Worm (Caenorhabditis elegans) whole organism, L1 larva: Measurements from ENCODE around the gene oatr-1.
A peak's percentile ranks its signal among the peaks of the same experiment; 100 is the strongest.

ENCODE experiments used
- C16A3.4 ChIP-seq: fragments of 150-350 bp; optimal IDR thresholded peaks from 2 replicates; lab custom pipeline; 2014; ENCODE audit warnings: missing biosample characterization, missing genetic modification characterization
- C34B4.2 ChIP-seq: sonication (generic microtip); optimal IDR thresholded peaks from 2 replicates; lab custom pipeline; 2017; ENCODE audit warnings: mild to moderate bottlenecking, missing genetic modification characterization, missing compliant biosample characterization
- ama-1 ChIP-seq: fragments of 150-350 bp; optimal IDR thresholded peaks from 2 replicates; lab custom pipeline; 2014
- blmp-1 ChIP-seq: fragments of 150-350 bp; optimal IDR thresholded peaks from 2 replicates; lab custom pipeline; 2014; ENCODE audit warnings: missing biosample characterization, missing genetic modification characterization
- ceh-63 ChIP-seq: fragments of 200-800 bp; sonication (Bioruptor generic); optimal IDR thresholded peaks from 2 replicates; lab custom pipeline; 2018; ENCODE audit warnings: mild to moderate bottlenecking, missing genetic modification characterization, missing compliant biosample characterization
- ceh-90 ChIP-seq: sonication (generic microtip); optimal IDR thresholded peaks from 2 replicates; lab custom pipeline; 2016; ENCODE audit warnings: missing genetic modification characterization, missing compliant biosample characterization
- ces-1 ChIP-seq: fragments of 150-350 bp; optimal IDR thresholded peaks from 2 replicates; lab custom pipeline; 2014; ENCODE audit warnings: missing biosample characterization, missing genetic modification reagents, missing genetic modification characterization
- dpl-1 ChIP-seq, 3 experiments: fragments of 150-350 bp in 2 of 3; sonication (generic microtip) in 1 of 3; optimal IDR thresholded peaks; 2 replicates each; lab custom pipeline; 2014 to 2017; ENCODE audit warnings: missing biosample characterization in 3 of 3, missing genetic modification characterization in 3 of 3, missing genetic modification reagents in 3 of 3
- dsc-1 ChIP-seq: sonication (generic microtip); optimal IDR thresholded peaks from 2 replicates; lab custom pipeline; 2016; ENCODE audit warnings: mild to moderate bottlenecking, missing genetic modification characterization, missing compliant biosample characterization
- efl-1 ChIP-seq, 4 experiments: fragments of 150-350 bp; optimal IDR thresholded peaks in 3 of 4; peaks in 1 of 4; 1 replicate in 1 of 4; 2 replicates in 3 of 4; lab custom pipeline; 2014; ENCODE audit warnings: missing biosample characterization in 2 of 4, missing genetic modification characterization in 2 of 4, missing genetic modification reagents in 2 of 4
- efl-3 ChIP-seq: fragments of 200-800 bp; sonication (Bioruptor generic); optimal IDR thresholded peaks from 2 replicates; lab custom pipeline; 2018; ENCODE audit warnings: mild to moderate bottlenecking, missing genetic modification characterization, missing compliant biosample characterization
- egl-13 ChIP-seq: sonication (generic microtip); optimal IDR thresholded peaks from 2 replicates; lab custom pipeline; 2016; ENCODE audit warnings: missing genotype, missing genetic modification reagents, missing genetic modification characterization, missing compliant biosample characterization
- egl-27 ChIP-seq, 2 experiments: fragments of 150-350 bp in 1 of 2; sonication (generic microtip); optimal IDR thresholded peaks; 3 replicates each; lab custom pipeline; 2017 to 2018; ENCODE audit warnings: missing biosample characterization in 2 of 2, missing genetic modification characterization in 2 of 2, missing genetic modification reagents in 2 of 2
- elt-2 ChIP-seq: sonication (generic microtip); optimal IDR thresholded peaks from 2 replicates; lab custom pipeline; 2016; ENCODE audit warnings: missing genetic modification characterization, mild to moderate bottlenecking, inconsistent platforms, missing compliant biosample characterization, missing genetic modification reagents
- elt-3 ChIP-seq, 6 experiments: fragments of 150-350 bp in 1 of 6; sonication (generic microtip); optimal IDR thresholded peaks; 2 replicates each; lab custom pipeline; 2017 to 2018; ENCODE audit warnings: missing biosample characterization in 6 of 6, missing genetic modification characterization in 6 of 6, inconsistent platforms in 1 of 6
- ets-5 ChIP-seq: fragments of 200-800 bp; sonication (Bioruptor generic); IDR thresholded peaks from 2 replicates; pipeline ENCODE4 v1.3.6; 2022; ENCODE audit warnings: missing genetic modification characterization, missing compliant biosample characterization
- fkh-10 ChIP-seq: sonication (generic microtip); optimal IDR thresholded peaks from 2 replicates; lab custom pipeline; 2017; ENCODE audit warnings: missing biosample characterization, missing genetic modification reagents, missing genetic modification characterization
- fkh-4 ChIP-seq: sonication (generic microtip); optimal IDR thresholded peaks from 2 replicates; lab custom pipeline; 2016; ENCODE audit warnings: missing compliant biosample characterization, missing genetic modification characterization, borderline replicate concordance
- fos-1 ChIP-seq: fragments of 150-350 bp; optimal IDR thresholded peaks from 2 replicates; lab custom pipeline; 2014; ENCODE audit warnings: missing biosample characterization, missing genetic modification characterization
- grh-1 ChIP-seq: fragments of 200-800 bp; sonication (Bioruptor generic); IDR thresholded peaks from 2 replicates; pipeline ENCODE4 v1.3.6; 2022; ENCODE audit warnings: missing genetic modification reagents, missing genetic modification characterization, missing compliant biosample characterization
- hlh-4 ChIP-seq: sonication (generic microtip); optimal IDR thresholded peaks from 2 replicates; lab custom pipeline; 2016; ENCODE audit warnings: mild to moderate bottlenecking, missing genetic modification characterization, missing compliant biosample characterization
- lin-13 ChIP-seq: fragments of 150-350 bp; optimal IDR thresholded peaks from 2 replicates; lab custom pipeline; 2014; ENCODE audit warnings: missing biosample characterization, missing genetic modification reagents, missing genetic modification characterization
- lin-14 ChIP-seq: fragments of 200-800 bp; sonication (Bioruptor generic); optimal IDR thresholded peaks from 2 replicates; lab custom pipeline; 2018; ENCODE audit warnings: mild to moderate bottlenecking, missing genetic modification characterization, moderate library complexity, missing compliant biosample characterization
- lin-15B ChIP-seq: fragments of 150-350 bp; sonication (generic microtip); optimal IDR thresholded peaks from 3 replicates; lab custom pipeline; 2014; ENCODE audit warnings: missing biosample characterization, missing genetic modification characterization
- lin-35 ChIP-seq, 2 experiments: fragments of 150-350 bp; optimal IDR thresholded peaks; 2 replicates each; lab custom pipeline; 2014; ENCODE audit warnings: missing biosample characterization in 2 of 2, missing genetic modification characterization in 2 of 2, missing genetic modification reagents in 2 of 2
- lin-39 ChIP-seq: fragments of 150-350 bp; optimal IDR thresholded peaks from 2 replicates; lab custom pipeline; 2014; ENCODE audit warnings: missing biosample characterization, missing genetic modification reagents, missing genetic modification characterization
- lir-3 ChIP-seq: sonication (generic microtip); optimal IDR thresholded peaks from 2 replicates; lab custom pipeline; 2016; ENCODE audit warnings: mild to moderate bottlenecking, missing genetic modification characterization, moderate library complexity, missing compliant biosample characterization; ENCODE audit not compliant: poor library complexity
- mab-9 ChIP-seq: fragments of 200-800 bp; sonication (Bioruptor generic); IDR thresholded peaks from 2 replicates; pipeline ENCODE4 v1.3.6; 2022; ENCODE audit warnings: missing genetic modification reagents, missing genetic modification characterization, missing compliant biosample characterization
- mdl-1 ChIP-seq, 2 experiments: fragments of 150-350 bp; optimal IDR thresholded peaks; 2 replicates each; lab custom pipeline; 2014 to 2017; ENCODE audit warnings: missing biosample characterization in 2 of 2, missing genetic modification characterization in 2 of 2, inconsistent platforms in 1 of 2
- mef-2 ChIP-seq: fragments of 150-350 bp; optimal IDR thresholded peaks from 2 replicates; lab custom pipeline; 2014; ENCODE audit warnings: missing biosample characterization, missing genetic modification characterization
- mep-1 ChIP-seq: fragments of 150-350 bp; optimal IDR thresholded peaks from 2 replicates; lab custom pipeline; 2014; ENCODE audit warnings: missing biosample characterization, missing genetic modification characterization
- nhr-19 ChIP-seq: fragments of 200-800 bp; sonication (Bioruptor generic); conservative IDR thresholded peaks from 2 replicates; pipeline ENCODE4 v1.3.6; 2022; ENCODE audit warnings: missing genetic modification characterization, missing compliant biosample characterization
- nhr-20 ChIP-seq: sonication (generic microtip); optimal IDR thresholded peaks from 2 replicates; lab custom pipeline; 2016; ENCODE audit warnings: mild to moderate bottlenecking, missing genetic modification characterization, missing compliant biosample characterization
- nhr-28 ChIP-seq: fragments of 150-350 bp; optimal IDR thresholded peaks from 2 replicates; lab custom pipeline; 2014; ENCODE audit warnings: missing biosample characterization, missing genetic modification characterization
- nhr-47 ChIP-seq: sonication (generic microtip); optimal IDR thresholded peaks from 2 replicates; lab custom pipeline; 2016; ENCODE audit warnings: mild to moderate bottlenecking, missing genetic modification characterization, moderate library complexity, missing compliant biosample characterization
- nhr-71 ChIP-seq: sonication (generic microtip); optimal IDR thresholded peaks from 2 replicates; lab custom pipeline; 2016; ENCODE audit warnings: mild to moderate bottlenecking, missing genetic modification characterization, moderate library complexity, missing compliant biosample characterization
- nhr-77 ChIP-seq: fragments of 150-350 bp; optimal IDR thresholded peaks from 2 replicates; lab custom pipeline; 2014; ENCODE audit warnings: missing biosample characterization, missing genetic modification characterization
- nhr-85 ChIP-seq: sonication (generic microtip); peaks from one replicate; lab custom pipeline; 2016; ENCODE audit warnings: missing genetic modification characterization, inconsistent platforms, missing compliant biosample characterization
- pag-3 ChIP-seq: sonication (generic microtip); optimal IDR thresholded peaks from 2 replicates; lab custom pipeline; 2017; ENCODE audit warnings: missing genetic modification characterization, mild to moderate bottlenecking, missing compliant biosample characterization, antibody characterized with exemption, borderline replicate concordance; ENCODE audit not compliant: insufficient read depth
- pax-3 ChIP-seq: fragments of 200-800 bp; sonication (Bioruptor generic); optimal IDR thresholded peaks from 2 replicates; lab custom pipeline; 2018; ENCODE audit warnings: mild to moderate bottlenecking, missing genetic modification characterization, moderate library complexity, missing compliant biosample characterization
- rnt-1 ChIP-seq: sonication (generic microtip); optimal IDR thresholded peaks from 2 replicates; lab custom pipeline; 2016; ENCODE audit warnings: mild to moderate bottlenecking, missing genetic modification characterization, moderate library complexity, missing compliant biosample characterization
- skn-1 ChIP-seq: fragments of 150-350 bp; optimal IDR thresholded peaks from 2 replicates; lab custom pipeline; 2014; ENCODE audit warnings: missing biosample characterization, missing genetic modification characterization
- snu-23 ChIP-seq: sonication (generic microtip); optimal IDR thresholded peaks from 2 replicates; lab custom pipeline; 2016; ENCODE audit warnings: missing genetic modification characterization, missing compliant biosample characterization
- swsn-7 ChIP-seq: sonication (generic microtip); optimal IDR thresholded peaks from 2 replicates; lab custom pipeline; 2016; ENCODE audit warnings: missing genetic modification characterization, missing compliant biosample characterization
- unc-86 ChIP-seq: sonication (generic microtip); optimal IDR thresholded peaks from 2 replicates; lab custom pipeline; 2016; ENCODE audit warnings: missing genetic modification characterization, missing compliant biosample characterization
- unc-98 ChIP-seq: fragments of 200-800 bp; sonication (Bioruptor generic); IDR thresholded peaks from 2 replicates; pipeline ENCODE4 v1.3.6; 2022; ENCODE audit warnings: missing genetic modification characterization, missing compliant biosample characterization
- xbp-1 ChIP-seq: sonication (generic microtip); optimal IDR thresholded peaks from 2 replicates; lab custom pipeline; 2016; ENCODE audit warnings: missing genetic modification characterization, missing compliant biosample characterization
- zip-4 ChIP-seq: fragments of 200-800 bp; sonication (Bioruptor generic); optimal IDR thresholded peaks from 2 replicates; lab custom pipeline; 2018; ENCODE audit warnings: mild to moderate bottlenecking, missing genetic modification characterization, moderate library complexity, missing compliant biosample characterization
- ztf-11 ChIP-seq, 2 experiments: sonication (generic microtip); optimal IDR thresholded peaks; 2 replicates each; lab custom pipeline; 2016 to 2017; ENCODE audit warnings: missing genetic modification characterization in 2 of 2, missing biosample characterization in 1 of 2, missing compliant biosample characterization in 1 of 2

oatr-1 gene

ce11 chrIII:6359171-6359854 lies 36.7 kb downstream of the oatr-1 start (continued):
- no peak for TF ChIP-seq C16A3.4 (tag; lab: Kevin White, UChicago)
- TF ChIP-seq egl-27 (tag; optimal IDR thresholded peaks at IDR 0.05; lab: Kevin White, UChicago): no peak
- no peak for TF ChIP-seq elt-3 (tag; optimal IDR thresholded peaks at IDR 0.05; lab: Kevin White, UChicago)
- TF ChIP-seq nhr-20 (tag; lab: Kevin White, UChicago): no peak
- TF ChIP-seq nhr-47 (tag; lab: Kevin White, UChicago): no peak
- no peak for TF ChIP-seq egl-13 (tag; lab: Kevin White, UChicago)
- TF ChIP-seq ces-1 (GFP tag; lab: Kevin White, UChicago): no peak
- TF ChIP-seq dsc-1 (tag; lab: Kevin White, UChicago): peak; percentile 53
- no peak for TF ChIP-seq swsn-7 (tag; lab: Kevin White, UChicago)
- TF ChIP-seq fkh-4: peak; percentile 27
- TF ChIP-seq fos-1: no peak
- no peak for TF ChIP-seq hlh-4 (tag; lab: Kevin White, UChicago)
- TF ChIP-seq rnt-1 (tag; lab: Kevin White, UChicago): peak; percentile 12
- no peak for TF ChIP-seq nhr-28
- no peak for TF ChIP-seq mep-1 (tag; lab: Kevin White, UChicago)
- TF ChIP-seq lin-35 (GFP tag; optimal IDR thresholded peaks at IDR 0.05; lab: Kevin White, UChicago): peak in 1 of 2 experiments; percentile 5
- TF ChIP-seq nhr-85 (tag; lab: Kevin White, UChicago): peak; percentile 70
- TF ChIP-seq mdl-1 (tag; optimal IDR thresholded peaks at IDR 0.05; lab: Kevin White, UChicago): peak in 1 of 2 experiments; percentile 16
- TF ChIP-seq skn-1 (tag; lab: Kevin White, UChicago): no peak
- no peak for TF ChIP-seq dpl-1 (GFP tag; optimal IDR thresholded peaks at IDR 0.05; lab: Kevin White, UChicago)
- TF ChIP-seq ceh-90 (tag; lab: Kevin White, UChicago): no peak
- TF ChIP-seq nhr-77 (tag; lab: Kevin White, UChicago): no peak
- no peak for TF ChIP-seq pax-3 (tag; lab: Kevin White, UChicago)
- TF ChIP-seq lin-15B (tag; lab: Kevin White, UChicago): no peak
- no peak for TF ChIP-seq unc-86 (tag; lab: Kevin White, UChicago)
- no peak for TF ChIP-seq elt-2 (tag; lab: Kevin White, UChicago)
- TF ChIP-seq ets-5 (GFP tag; lab: Robert Waterston, UW): no peak
- TF ChIP-seq lin-39: no peak
- TF ChIP-seq unc-98 (GFP tag; lab: Robert Waterston, UW): no peak
- TF ChIP-seq grh-1: no peak
- peak; percentile 27 for TF ChIP-seq pag-3 (tag; lab: Kevin White, UChicago)
- no peak for TF ChIP-seq C34B4.2 (tag; lab: Kevin White, UChicago)
- TF ChIP-seq lin-13 (GFP tag; lab: Kevin White, UChicago): no peak
- TF ChIP-seq lin-14 (GFP tag; lab: Kevin White, UChicago): peak; percentile 21
- no peak for TF ChIP-seq efl-3
- TF ChIP-seq snu-23: no peak
- TF ChIP-seq fkh-10 (GFP tag; lab: Kevin White, UChicago): no peak
- TF ChIP-seq xbp-1 (tag; lab: Kevin White, UChicago): no peak
- TF ChIP-seq zip-4 (GFP tag; lab: Kevin White, UChicago): no peak
- TF ChIP-seq ztf-11 (tag; optimal IDR thresholded peaks at IDR 0.05; lab: Kevin White, UChicago): no peak

- no peak for TF ChIP-seq lir-3
- no peak for TF ChIP-seq egl-13 (tag; lab: Kevin White, UChicago)
- no peak for TF ChIP-seq ama-1 (lab: Kevin White, UChicago)
- no peak for TF ChIP-seq lin-39
- TF ChIP-seq rnt-1 (tag; lab: Kevin White, UChicago): no peak
- TF ChIP-seq elt-3 (tag; optimal IDR thresholded peaks at IDR 0.05; lab: Kevin White, UChicago): peak in 2 of 6 experiments; percentile 15 to 17
- TF ChIP-seq nhr-71: no peak
- TF ChIP-seq nhr-19: no peak
- no peak for TF ChIP-seq ceh-63 (GFP tag; lab: Kevin White, UChicago)
- peak; percentile 53 for TF ChIP-seq lin-14 (GFP tag; lab: Kevin White, UChicago)
- TF ChIP-seq pag-3 (tag; lab: Kevin White, UChicago): no peak
- no peak for TF ChIP-seq ets-5 (GFP tag; lab: Robert Waterston, UW)
- no peak for TF ChIP-seq unc-98 (GFP tag; lab: Robert Waterston, UW)
- peak; percentile 94 for TF ChIP-seq blmp-1 (tag; lab: Kevin White, UChicago)
- TF ChIP-seq mef-2: no peak
- no peak for TF ChIP-seq efl-1 (optimal IDR thresholded peaks at IDR 0.05; lab: Kevin White, UChicago)
- TF ChIP-seq efl-1 (GFP tag; optimal IDR thresholded peaks at IDR 0.05 in 1 of 2; lab: Kevin White, UChicago): peak in 1 of 2 experiments; percentile 6
- TF ChIP-seq C34B4.2 (tag; lab: Kevin White, UChicago): no peak
- TF ChIP-seq mab-9 (GFP tag; lab: Robert Waterston, UW): no peak
- TF ChIP-seq C16A3.4 (tag; lab: Kevin White, UChicago): no peak
- TF ChIP-seq nhr-47 (tag; lab: Kevin White, UChicago): no peak
These were observed 37.3 kb downstream of the oatr-1 start for ce11 chrIII:6358704-6359103.
